Fruit fly (Drosophila melanogaster): ENCODE results near the gene eyg.

The eyg gene

dm6 chr3L:12490418-12491035 is 22.7 kb upstream of the eyg start, which contains the start of gene CG10660 (continued):
- TF ChIP-seq bbx (GFP tag; IDR thresholded peaks at IDR 0.05; ENCODE audit: partially characterized antibody) (no peak), org-1 (GFP tag; optimal IDR thresholded peaks at IDR 0.05) (peak; percentile 85), CG11504 (tag; optimal IDR thresholded peaks at IDR 0.05) (peak; percentile 93), Nf-YB (GFP tag; optimal IDR thresholded peaks at IDR 0.05) (peak; percentile 73), TFAM (GFP tag; optimal IDR thresholded peaks at IDR 0.05) (no peak), CG2120 (GFP tag; optimal IDR thresholded peaks at IDR 0.05) (peak; percentile 85), amos (GFP tag; IDR thresholded peaks at IDR 0.05; ENCODE audit: partially characterized antibody) (no peak), Fer2 (tag; optimal IDR thresholded peaks at IDR 0.05) (no peak), Hand (GFP tag; optimal IDR thresholded peaks at IDR 0.05) (peak; percentile 70), CG6683 (GFP tag; optimal IDR thresholded peaks at IDR 0.05) (peak; percentile 56), CG5180 (GFP tag; optimal IDR thresholded peaks at IDR 0.05) (peak; percentile 68), pnt (GFP tag; optimal IDR thresholded peaks at IDR 0.05) (peak; percentile 60), Neu2 (GFP tag; optimal IDR thresholded peaks at IDR 0.05; ENCODE audit: borderline replicate concordance) (no peak), Hr3 (GFP tag; optimal IDR thresholded peaks at IDR 0.05) (peak; percentile 87), CG14441 (GFP tag; IDR thresholded peaks at IDR 0.05) (peak; percentile 82), HmgD (GFP tag; optimal IDR thresholded peaks at IDR 0.05) (no peak), aop (GFP tag; IDR thresholded peaks at IDR 0.05) (0 out of 2 replicates have a peak, but pooled peaks have one; percentile 39), oc (tag; optimal IDR thresholded peaks at IDR 0.05) (peak; percentile 92), CG6791 (GFP tag; IDR thresholded peaks at IDR 0.05; ENCODE audit: partially characterized antibody) (no peak), bab2 (GFP tag; optimal IDR thresholded peaks at IDR 0.05) (peak; percentile 79), Sry-δ (GFP tag; optimal IDR thresholded peaks at IDR 0.05) (peak; percentile 8), D19B (GFP tag; optimal IDR thresholded peaks at IDR 0.05) (peak; percentile 61), Doc3 (GFP tag; IDR thresholded peaks at IDR 0.05; ENCODE audit: partially characterized antibody) (no peak), CG2116 (GFP tag; optimal IDR thresholded peaks at IDR 0.05) (peak; percentile 54), Side (GFP tag; optimal IDR thresholded peaks at IDR 0.05) (peak; percentile 67), Oli (tag; optimal IDR thresholded peaks at IDR 0.05) (peak; percentile 93), stwl (tag; optimal IDR thresholded peaks at IDR 0.05) (no peak), trh (GFP tag; optimal IDR thresholded peaks at IDR 0.05) (peak; percentile 61), disco-r (GFP tag; optimal IDR thresholded peaks at IDR 0.05) (no peak), z (GFP tag; IDR thresholded peaks at IDR 0.05) (peak; percentile 73), CG12104 (GFP tag; optimal IDR thresholded peaks at IDR 0.05) (peak; percentile 66), CG6654 (GFP tag; optimal IDR thresholded peaks at IDR 0.05) (peak; percentile 78), CG1647 (GFP tag; optimal IDR thresholded peaks at IDR 0.05) (peak; percentile 76), mam (GFP tag; optimal IDR thresholded peaks at IDR 0.05) (peak; percentile 72), CG4820 (GFP tag; optimal IDR thresholded peaks at IDR 0.05) (peak; percentile 87), Ets97D (GFP tag; optimal IDR thresholded peaks at IDR 0.05) (peak; percentile 39), CG17802 (tag; optimal IDR thresholded peaks at IDR 0.05) (peak; percentile 65), Dek (tag; optimal IDR thresholded peaks at IDR 0.05) (peak; percentile 86), bcd (GFP tag; optimal IDR thresholded peaks at IDR 0.05) (peak; percentile 89), Dll (GFP tag; IDR thresholded peaks at IDR 0.05; ENCODE audit: partially characterized antibody) (no peak), H15 (GFP tag; IDR thresholded peaks at IDR 0.05) (peak; percentile 84), pho (GFP tag; optimal IDR thresholded peaks at IDR 0.05) (peak; percentile 48), yki (optimal IDR thresholded peaks at IDR 0.05) (no peak), CG6689 (GFP tag; IDR thresholded peaks at IDR 0.05) (peak; percentile 82), Rfx (GFP tag; IDR thresholded peaks at IDR 0.05) (peak; percentile 86), Doc2 (GFP tag; IDR thresholded peaks at IDR 0.05) (no peak), Drgx (GFP tag; IDR thresholded peaks at IDR 0.05) (peak; percentile 95), CG10209 (GFP tag; optimal IDR thresholded peaks at IDR 0.05) (peak; percentile 88), CG5953 (GFP tag; IDR thresholded peaks at IDR 0.05) (peak; percentile 78), her (GFP tag; optimal IDR thresholded peaks at IDR 0.05) (peak; percentile 41)
